Worm (Caenorhabditis elegans) whole organism, L2 larva: ENCODE measurements around the gene srh-243.

ENCODE experiments used
- aly-2 ChIP-seq: fragments of 150-350 bp; optimal IDR thresholded peaks from 2 replicates; lab custom pipeline; 2014; ENCODE audit warnings: missing biosample characterization, missing genetic modification characterization
- ceh-16 ChIP-seq: fragments of 150-350 bp; optimal IDR thresholded peaks from 2 replicates; lab custom pipeline; 2014; ENCODE audit warnings: missing biosample characterization, missing genetic modification characterization
- fos-1 ChIP-seq: fragments of 150-350 bp; optimal IDR thresholded peaks from 2 replicates; lab custom pipeline; 2014; ENCODE audit warnings: missing biosample characterization, missing genetic modification characterization
- lin-13 ChIP-seq: fragments of 150-350 bp; optimal IDR thresholded peaks from 2 replicates; lab custom pipeline; 2014; ENCODE audit warnings: missing biosample characterization, missing genetic modification reagents, missing genetic modification characterization
- mab-5 ChIP-seq: fragments of 150-350 bp; optimal IDR thresholded peaks from 2 replicates; lab custom pipeline; 2014; ENCODE audit warnings: missing biosample characterization, missing genetic modification characterization
- nhr-23 ChIP-seq: fragments of 150-350 bp; optimal IDR thresholded peaks from 2 replicates; lab custom pipeline; 2014; ENCODE audit warnings: missing biosample characterization, missing genetic modification reagents, missing genetic modification characterization
- nhr-237 ChIP-seq: fragments of 150-350 bp; optimal IDR thresholded peaks from 2 replicates; lab custom pipeline; 2014; ENCODE audit warnings: missing biosample characterization, missing genetic modification characterization
- nhr-25 ChIP-seq: fragments of 150-350 bp; sonication (generic microtip); optimal IDR thresholded peaks from 3 replicates; lab custom pipeline; 2014; ENCODE audit warnings: missing biosample characterization, missing genetic modification characterization
- skn-1 ChIP-seq: sonication (generic microtip); optimal IDR thresholded peaks from 2 replicates; lab custom pipeline; 2017; ENCODE audit warnings: missing biosample characterization, missing genetic modification characterization
- snpc-4 ChIP-seq: fragments of 150-350 bp; optimal IDR thresholded peaks from 2 replicates; lab custom pipeline; 2014; ENCODE audit warnings: missing biosample characterization, missing genetic modification characterization
- ztf-11 ChIP-seq: sonication (generic microtip); optimal IDR thresholded peaks from 2 replicates; lab custom pipeline; 2017; ENCODE audit warnings: missing biosample characterization, missing genetic modification characterization

DNA sequence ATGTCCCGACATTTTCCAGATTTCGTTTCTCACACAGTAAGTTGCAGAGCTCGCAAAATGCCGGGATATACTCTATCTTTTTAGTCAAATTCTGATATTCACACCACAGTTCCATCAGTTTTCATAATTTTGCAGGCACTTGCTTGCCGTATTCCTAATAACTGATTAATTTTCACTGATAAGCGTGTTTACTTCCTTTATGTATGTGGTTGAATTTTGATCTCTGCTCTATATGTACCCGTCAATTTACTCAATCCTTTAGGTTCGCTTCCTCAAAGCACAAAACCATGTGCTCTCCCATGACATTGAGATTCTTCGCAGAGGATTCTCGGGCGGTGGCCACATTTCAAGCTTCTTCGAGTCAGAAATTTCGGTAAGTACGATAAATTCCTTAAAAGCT lies 11.3 kb downstream of the srh-243 start:
- TF ChIP-seq aly-2 (tag; lab: Kevin White, UChicago) (no peak), nhr-25 (tag; lab: Kevin White, UChicago) (no peak), mab-5 (no peak), fos-1 (tag; lab: Kevin White, UChicago) (no peak), lin-13 (GFP tag; lab: Kevin White, UChicago) (no peak), ztf-11 (tag; lab: Kevin White, UChicago) (no peak), nhr-23 (tag; lab: Kevin White, UChicago) (no peak), snpc-4 (tag; lab: Kevin White, UChicago) (no peak), nhr-237 (tag; lab: Kevin White, UChicago) (no peak), ceh-16 (tag; lab: Kevin White, UChicago) (no peak), skn-1 (no peak)
